Fruit fly (Drosophila melanogaster): ENCODE measurements around the gene Megf8.

The Megf8 gene

dm6 chr2L:8099050-8099449, 55.8 kb downstream of the Megf8 start:
- TF ChIP-seq Ets21C (GFP tag; optimal IDR thresholded peaks at IDR 0.05) (no peak), salr (GFP tag; optimal IDR thresholded peaks at IDR 0.05) (no peak), spab (GFP tag; optimal IDR thresholded peaks at IDR 0.05) (no peak), OdsH (GFP tag; optimal IDR thresholded peaks at IDR 0.05) (no peak), Hr39 (GFP tag; optimal IDR thresholded peaks at IDR 0.05) (no peak)

- TF ChIP-seq Eip93F (GFP tag; optimal IDR thresholded peaks at IDR 0.05) (no peak), Sox102F (GFP tag; optimal IDR thresholded peaks at IDR 0.05) (peak; percentile 15), CG31627 (GFP tag; optimal IDR thresholded peaks at IDR 0.05) (peak; percentile 19), topi (GFP tag; optimal IDR thresholded peaks at IDR 0.05) (peak; percentile 1), dac (GFP tag; optimal IDR thresholded peaks at IDR 0.05) (no peak), esn (GFP tag; optimal IDR thresholded peaks at IDR 0.05) (peak; percentile 19), vri (GFP tag; optimal IDR thresholded peaks at IDR 0.05) (peak; percentile 22), CG32006 (GFP tag; optimal IDR thresholded peaks at IDR 0.05) (peak; percentile 4), CG15336 (GFP tag; IDR thresholded peaks at IDR 0.05) (peak; percentile 6; the same call in 1 of the 2 replicates), Eip78C (GFP tag) (peak; percentile 59), salr (GFP tag; optimal IDR thresholded peaks at IDR 0.05) (no peak), Met (GFP tag; optimal IDR thresholded peaks at IDR 0.05) (no peak), Lpt (GFP tag; optimal IDR thresholded peaks at IDR 0.05) (no peak), achi (GFP tag; optimal IDR thresholded peaks at IDR 0.05) (no peak)
Measured at dm6 chr2L:8099615-8100375, 56.5 kb downstream of the Megf8 start.

dm6 chr2L:8100489-8101352, 57.5 kb downstream of the Megf8 start:
- no peak for TF ChIP-seq dac (GFP tag; optimal IDR thresholded peaks at IDR 0.05)
- no peak for TF ChIP-seq CG9139 (GFP tag; optimal IDR thresholded peaks at IDR 0.05)
- no peak for TF ChIP-seq CG11902 (GFP tag; optimal IDR thresholded peaks at IDR 0.05)
- no peak for TF ChIP-seq Gug (GFP tag; IDR thresholded peaks at IDR 0.05)
- peak; percentile 81 for TF ChIP-seq svp (GFP tag)
- no peak for TF ChIP-seq fd59A (GFP tag; optimal IDR thresholded peaks at IDR 0.05)
- TF ChIP-seq ss (GFP tag; optimal IDR thresholded peaks at IDR 0.05): peak in 1 of 2 experiments; percentile 48
- TF ChIP-seq Ets21C (GFP tag; optimal IDR thresholded peaks at IDR 0.05): no peak
- peak; percentile 55 for TF ChIP-seq CG6276 (GFP tag; optimal IDR thresholded peaks at IDR 0.05)
- peak; percentile 15 for TF ChIP-seq Hr4 (GFP tag; optimal IDR thresholded peaks at IDR 0.05)
- TF ChIP-seq spab (GFP tag; optimal IDR thresholded peaks at IDR 0.05): peak; percentile 9
- peak; percentile 97 for TF ChIP-seq vri (GFP tag; optimal IDR thresholded peaks at IDR 0.05)
- TF ChIP-seq Smox (GFP tag; optimal IDR thresholded peaks at IDR 0.05): peak; percentile 59
- no peak for TF ChIP-seq CG31627 (GFP tag; optimal IDR thresholded peaks at IDR 0.05)
- peak; percentile 44 for TF ChIP-seq CG34406 (GFP tag; optimal IDR thresholded peaks at IDR 0.05)
- no peak for TF ChIP-seq Hr38 (GFP tag; optimal IDR thresholded peaks at IDR 0.05)
- peak; percentile 26 for TF ChIP-seq acj6 (GFP tag; optimal IDR thresholded peaks at IDR 0.05)
- peak; percentile 11 for TF ChIP-seq CG6808 (GFP tag; optimal IDR thresholded peaks at IDR 0.05)
- TF ChIP-seq Sox102F (GFP tag; optimal IDR thresholded peaks at IDR 0.05): no peak
- TF ChIP-seq Sox15 (GFP tag; optimal IDR thresholded peaks at IDR 0.05): peak; percentile 13
- TF ChIP-seq CG6792 (GFP tag; optimal IDR thresholded peaks at IDR 0.05): no peak
- TF ChIP-seq dsx (GFP tag; optimal IDR thresholded peaks at IDR 0.05; ENCODE audit: poor library complexity, severe bottlenecking): no peak
- no peak for TF ChIP-seq eg (GFP tag; IDR thresholded peaks at IDR 0.05)
- no peak for TF ChIP-seq CG6854 (GFP tag; optimal IDR thresholded peaks at IDR 0.05)
- no peak for TF ChIP-seq CG1621 (tag; optimal IDR thresholded peaks at IDR 0.05)
- peak; percentile 50 for TF ChIP-seq OdsH (GFP tag; optimal IDR thresholded peaks at IDR 0.05)
- TF ChIP-seq salr (GFP tag; optimal IDR thresholded peaks at IDR 0.05): no peak
- no peak for TF ChIP-seq fd85E (GFP tag; optimal IDR thresholded peaks at IDR 0.05)
- no peak for TF ChIP-seq Eip75B (GFP tag; optimal IDR thresholded peaks at IDR 0.05)
- TF ChIP-seq Eip78C (GFP tag): peak; percentile 75
- TF ChIP-seq CG3032 (tag; optimal IDR thresholded peaks at IDR 0.05): peak; percentile 32
- TF ChIP-seq esn (GFP tag; optimal IDR thresholded peaks at IDR 0.05): peak; percentile 45
- peak; percentile 8 for TF ChIP-seq CG7368 (GFP tag; optimal IDR thresholded peaks at IDR 0.05)
- no peak for TF ChIP-seq CG11762 (GFP tag; optimal IDR thresholded peaks at IDR 0.05; ENCODE audit: insufficient read depth)
- no peak for TF ChIP-seq Lpt (GFP tag; optimal IDR thresholded peaks at IDR 0.05)
- TF ChIP-seq CG8632 (GFP tag; optimal IDR thresholded peaks at IDR 0.05): peak; percentile 8
- peak; percentile 30 for TF ChIP-seq achi (GFP tag; optimal IDR thresholded peaks at IDR 0.05)

Measured in whole organism, prepupa.